Fruit fly (Drosophila melanogaster) whole organism, adult: ENCODE measurements around the gene CG10467.

Source experiments
- CG11617 ChIP-seq: fragments of 200-800 bp; sonication (Bioruptor generic); optimal IDR thresholded peaks from 2 replicates; lab custom pipeline; 2017; ENCODE audit warnings: mild to moderate bottlenecking, missing biosample characterization, missing genetic modification reagents, missing genetic modification characterization
- CG12768 ChIP-seq: fragments of 200-800 bp; sonication (Bioruptor generic); optimal IDR thresholded peaks from 2 replicates; lab custom pipeline; 2017; ENCODE audit warnings: missing biosample characterization, missing genetic modification characterization, mild to moderate bottlenecking, moderate library complexity, missing genetic modification reagents
- CG14711 ChIP-seq: fragments of 200-800 bp; sonication (Bioruptor generic); optimal IDR thresholded peaks from 2 replicates; lab custom pipeline; 2018; ENCODE audit warnings: missing biosample characterization, mild to moderate bottlenecking, missing genetic modification characterization, moderate library complexity
- CG1620 ChIP-seq: fragments of 200-800 bp; sonication (Bioruptor generic); optimal IDR thresholded peaks from 2 replicates; lab custom pipeline; 2016; ENCODE audit warnings: missing biosample characterization, missing genetic modification characterization
- CG33017 ChIP-seq: fragments of 200-800 bp; sonication (Bioruptor generic); optimal IDR thresholded peaks from 2 replicates; lab custom pipeline; 2018; ENCODE audit warnings: missing biosample characterization, mild to moderate bottlenecking, missing genetic modification characterization, moderate library complexity
- CG5204 ChIP-seq: fragments of 200-800 bp; sonication (Bioruptor generic); optimal IDR thresholded peaks from 2 replicates; lab custom pipeline; 2016; ENCODE audit warnings: missing biosample characterization, missing genetic modification characterization
- CG7045 ChIP-seq: fragments of 200-800 bp; sonication (Bioruptor generic); optimal IDR thresholded peaks from 2 replicates; lab custom pipeline; 2017; ENCODE audit warnings: missing biosample characterization, mild to moderate bottlenecking, missing genetic modification characterization
- CG7101 ChIP-seq: fragments of 200-800 bp; sonication (Bioruptor generic); optimal IDR thresholded peaks from 2 replicates; lab custom pipeline; 2018; ENCODE audit warnings: missing biosample characterization, mild to moderate bottlenecking, missing genetic modification characterization, moderate library complexity
- Clk ChIP-seq: fragments of 200-800 bp; sonication (Bioruptor generic); optimal IDR thresholded peaks from 2 replicates; lab custom pipeline; 2017; ENCODE audit warnings: missing biosample characterization, missing genetic modification characterization
- Crg-1 ChIP-seq: fragments of 200-800 bp; sonication (Bioruptor generic); optimal IDR thresholded peaks from 2 replicates; lab custom pipeline; 2016; ENCODE audit warnings: missing biosample characterization, missing genetic modification characterization
- Hr96 ChIP-seq: fragments of 200-800 bp; sonication (Bioruptor generic); optimal IDR thresholded peaks from 2 replicates; lab custom pipeline; 2016; ENCODE audit warnings: missing biosample characterization, missing genetic modification characterization
- Mnt ChIP-seq: fragments of 200-800 bp; sonication (Bioruptor generic); optimal IDR thresholded peaks from 2 replicates; lab custom pipeline; 2016; ENCODE audit warnings: missing biosample characterization, mild to moderate bottlenecking, missing genetic modification characterization
- bab1 ChIP-seq: fragments of 200-800 bp; sonication (Bioruptor generic); optimal IDR thresholded peaks from 3 replicates; lab custom pipeline; 2019; ENCODE audit warnings: missing biosample characterization, mild to moderate bottlenecking, missing genetic modification characterization, moderate library complexity
- cic ChIP-seq: fragments of 200-800 bp; sonication (Bioruptor generic); optimal IDR thresholded peaks from 2 replicates; lab custom pipeline; 2017; ENCODE audit warnings: missing biosample characterization, mild to moderate bottlenecking, missing genetic modification characterization, moderate library complexity
- cnc ChIP-seq, 2 experiments: fragments of >200 bp; optimal IDR thresholded peaks; 2 replicates each; lab custom pipeline; 2017
- kay ChIP-seq: fragments of 200-800 bp; sonication (Bioruptor generic); peaks from one replicate; lab custom pipeline; 2016; ENCODE audit warnings: missing biosample characterization, missing genetic modification characterization, borderline replicate concordance
- ovo ChIP-seq: fragments of 200-800 bp; sonication (Bioruptor generic); optimal IDR thresholded peaks from 2 replicates; lab custom pipeline; 2016; ENCODE audit warnings: missing biosample characterization, missing genetic modification characterization
- pad ChIP-seq: fragments of 200-800 bp; sonication (Bioruptor generic); optimal IDR thresholded peaks from 3 replicates; lab custom pipeline; 2017; ENCODE audit warnings: missing biosample characterization, missing genetic modification characterization, mild to moderate bottlenecking, moderate library complexity, missing genetic modification reagents
- tj ChIP-seq: fragments of 200-800 bp; sonication (Bioruptor generic); optimal IDR thresholded peaks from 3 replicates; lab custom pipeline; 2017; ENCODE audit warnings: missing biosample characterization, mild to moderate bottlenecking, missing genetic modification characterization, moderate library complexity
- toe ChIP-seq: fragments of 200-800 bp; sonication (Bioruptor generic); optimal IDR thresholded peaks from 2 replicates; lab custom pipeline; 2016; ENCODE audit warnings: missing biosample characterization, missing genetic modification characterization

The CG10467 gene

DNA sequence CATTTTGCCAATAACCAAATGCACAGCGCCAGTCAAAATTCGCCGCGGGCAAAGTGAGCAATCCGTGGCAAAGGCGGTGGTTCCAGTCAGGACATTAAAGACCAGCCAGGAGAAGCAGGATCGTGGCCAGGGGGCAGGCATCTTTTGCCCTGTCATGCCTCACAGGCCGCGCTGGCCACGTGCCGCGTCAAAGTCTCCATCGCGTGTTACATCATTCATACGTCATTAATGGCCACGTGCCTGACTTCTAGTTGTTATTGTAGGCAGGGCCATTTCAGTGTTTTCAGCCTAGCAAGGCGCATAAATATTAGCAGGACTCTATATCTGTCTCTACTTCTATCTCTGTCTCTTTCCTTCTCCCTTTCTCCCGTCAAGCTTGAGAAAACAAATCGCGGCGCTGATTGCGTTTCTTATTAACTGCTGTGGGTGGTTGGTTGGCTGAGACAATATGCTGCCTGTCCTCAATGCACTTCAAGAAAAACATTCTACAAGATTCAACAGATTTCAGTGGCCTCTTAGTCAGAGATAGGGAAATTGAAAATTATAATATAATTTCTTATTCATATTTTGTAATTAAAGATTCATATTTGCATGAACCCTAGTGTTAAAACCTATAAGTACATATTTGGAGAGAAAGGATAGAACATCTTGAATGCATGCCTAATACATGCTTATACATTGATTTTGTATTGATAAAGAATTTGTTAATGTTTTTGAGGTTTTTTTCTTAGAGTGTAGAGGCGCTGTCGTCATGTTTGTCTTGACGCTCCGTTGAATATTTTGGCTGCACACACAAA lies 13.9 kb upstream of the CG10467 start:
- TF ChIP-seq CG11617 (GFP tag; lab: Kevin White, UChicago): no peak

DNA sequence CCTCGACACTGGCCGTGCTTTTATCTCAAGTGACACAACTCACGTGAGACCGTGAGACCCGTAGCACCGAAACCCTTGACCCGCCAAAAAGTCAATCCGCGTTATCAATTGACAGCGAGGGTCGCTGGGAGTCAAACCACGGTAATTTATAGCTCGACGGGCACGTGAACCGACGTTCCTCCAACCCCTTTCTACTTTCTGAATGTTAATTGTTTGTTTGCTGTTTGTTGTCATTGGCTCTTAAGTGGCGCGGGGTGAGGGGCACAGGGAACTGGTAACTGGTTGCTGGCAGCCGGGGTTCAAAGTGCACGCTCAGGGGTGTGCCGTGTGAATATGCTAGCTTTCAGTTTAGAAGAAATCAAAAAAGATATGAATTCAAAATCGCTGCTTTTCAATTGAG lies 12.2 kb upstream of the CG10467 start:
- TF ChIP-seq CG33017 (tag; lab: Kevin White, UChicago) (no peak), kay (no peak), Crg-1 (GFP tag; lab: Kevin White, UChicago) (no peak), tj (GFP tag; lab: Kevin White, UChicago) (no peak), CG12768 (no peak)

- TF ChIP-seq Clk (GFP tag; lab: Kevin White, UChicago) (no peak), CG1620 (GFP tag; lab: Kevin White, UChicago) (no peak), Crg-1 (GFP tag; lab: Kevin White, UChicago) (no peak), CG14711 (tag; lab: Kevin White, UChicago) (no peak), bab1 (no peak), tj (GFP tag; lab: Kevin White, UChicago) (no peak), pad (GFP tag; lab: Kevin White, UChicago) (no peak), ovo (GFP tag; lab: Kevin White, UChicago) (no peak), cic (GFP tag; lab: Kevin White, UChicago) (no peak), toe (GFP tag; lab: Kevin White, UChicago) (no peak), CG11617 (GFP tag; lab: Kevin White, UChicago) (no peak), kay (no peak), CG7045 (GFP tag; lab: Kevin White, UChicago) (no peak), CG33017 (tag; lab: Kevin White, UChicago) (no peak)
Measured at dm6 chr3L:6105435-6105834, 10.9 kb upstream of the CG10467 start.

DNA sequence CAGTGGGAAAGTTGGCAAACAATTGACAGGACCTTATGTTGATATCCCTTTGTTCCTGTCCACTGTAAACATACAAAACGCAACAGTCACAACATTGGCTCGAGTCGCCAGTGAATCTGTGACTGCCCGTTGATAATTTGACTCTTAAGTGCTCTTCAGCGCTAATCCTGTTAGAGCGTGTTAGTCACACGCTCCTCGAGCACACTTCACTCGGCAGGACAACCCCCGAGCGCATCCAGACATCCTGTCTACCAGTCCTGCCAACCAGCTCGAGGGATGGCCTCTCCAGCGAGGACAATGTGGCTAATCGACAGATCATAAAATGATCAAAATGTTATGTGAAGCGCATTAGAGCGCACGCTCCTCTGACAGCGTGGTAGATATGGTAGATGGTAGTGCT lies 10.0 kb upstream of the CG10467 start:
- no peak for TF ChIP-seq CG7101
- no peak for TF ChIP-seq CG7045 (GFP tag; lab: Kevin White, UChicago)
- TF ChIP-seq toe (GFP tag; lab: Kevin White, UChicago): no peak
- no peak for TF ChIP-seq kay
- no peak for TF ChIP-seq CG5204 (GFP tag; lab: Kevin White, UChicago)
- no peak for TF ChIP-seq Clk (GFP tag; lab: Kevin White, UChicago)
- no peak for TF ChIP-seq CG1620 (GFP tag; lab: Kevin White, UChicago)
- no peak for TF ChIP-seq Hr96 (GFP tag; lab: Kevin White, UChicago)
- no peak for TF ChIP-seq cnc (optimal IDR thresholded peaks at IDR 0.05; lab: Kevin White, UChicago)
- TF ChIP-seq CG14711 (tag; lab: Kevin White, UChicago): no peak
- no peak for TF ChIP-seq pad (GFP tag; lab: Kevin White, UChicago)
- no peak for TF ChIP-seq Crg-1 (GFP tag; lab: Kevin White, UChicago)
- no peak for TF ChIP-seq bab1
- no peak for TF ChIP-seq CG33017 (tag; lab: Kevin White, UChicago)
- TF ChIP-seq tj (GFP tag; lab: Kevin White, UChicago): no peak
- TF ChIP-seq Mnt: no peak
- TF ChIP-seq CG12768: no peak
- no peak for TF ChIP-seq CG11617 (GFP tag; lab: Kevin White, UChicago)
- TF ChIP-seq cic (GFP tag; lab: Kevin White, UChicago): no peak

DNA sequence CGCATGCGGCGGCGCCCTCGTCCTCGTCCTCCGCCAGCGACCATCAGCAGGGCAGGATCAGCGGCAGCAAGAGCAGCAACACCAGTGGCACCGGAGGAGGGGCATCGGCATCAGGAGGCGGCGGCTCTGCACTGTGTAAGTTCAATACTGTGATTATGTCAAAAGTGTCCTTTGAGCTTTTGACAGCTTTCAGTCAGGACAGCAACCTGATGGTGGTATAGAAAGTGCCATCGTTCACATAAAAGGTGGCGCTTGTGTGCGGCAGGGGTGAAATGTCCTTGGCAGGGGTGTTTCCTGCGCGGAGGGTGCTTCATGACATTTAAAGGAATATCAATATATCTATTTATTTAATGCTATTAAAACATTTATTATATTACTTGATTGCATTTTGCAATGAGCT lies 9.1 kb upstream of the CG10467 start:
- no peak for TF ChIP-seq Clk (GFP tag; lab: Kevin White, UChicago)
- no peak for TF ChIP-seq CG7045 (GFP tag; lab: Kevin White, UChicago)
- TF ChIP-seq kay: no peak
- no peak for TF ChIP-seq CG5204 (GFP tag; lab: Kevin White, UChicago)
- no peak for TF ChIP-seq Mnt
- no peak for TF ChIP-seq toe (GFP tag; lab: Kevin White, UChicago)
- TF ChIP-seq CG33017 (tag; lab: Kevin White, UChicago): no peak

- TF ChIP-seq cic (GFP tag; lab: Kevin White, UChicago) (no peak), bab1 (no peak), CG1620 (GFP tag; lab: Kevin White, UChicago) (no peak), toe (GFP tag; lab: Kevin White, UChicago) (no peak), Mnt (no peak), CG12768 (no peak), ovo (GFP tag; lab: Kevin White, UChicago) (no peak), kay (no peak), Clk (GFP tag; lab: Kevin White, UChicago) (no peak), Crg-1 (GFP tag; lab: Kevin White, UChicago) (no peak), Hr96 (GFP tag; lab: Kevin White, UChicago) (no peak), cnc (optimal IDR thresholded peaks at IDR 0.05; lab: Kevin White, UChicago) (no peak), pad (GFP tag; lab: Kevin White, UChicago) (no peak), CG7101 (no peak), CG5204 (GFP tag; lab: Kevin White, UChicago) (no peak), tj (GFP tag; lab: Kevin White, UChicago) (no peak)
Measured at dm6 chr3L:6097270-6097669, 2.7 kb upstream of the CG10467 start, which contains the start of gene Ets65A. Gene Ets65A (plus strand): TSS chr3L:6097617.

- TF ChIP-seq CG1620 (GFP tag; lab: Kevin White, UChicago): no peak
- TF ChIP-seq ovo (GFP tag; lab: Kevin White, UChicago): no peak
- no peak for TF ChIP-seq Crg-1 (GFP tag; lab: Kevin White, UChicago)
- TF ChIP-seq toe (GFP tag; lab: Kevin White, UChicago): no peak
- no peak for TF ChIP-seq CG33017 (tag; lab: Kevin White, UChicago)
- TF ChIP-seq cnc (optimal IDR thresholded peaks at IDR 0.05; lab: Kevin White, UChicago): no peak
- no peak for TF ChIP-seq CG12768
- no peak for TF ChIP-seq CG11617 (GFP tag; lab: Kevin White, UChicago)
- TF ChIP-seq CG7101: no peak
- no peak for TF ChIP-seq bab1
- no peak for TF ChIP-seq CG14711 (tag; lab: Kevin White, UChicago)
Measured at dm6 chr3L:6093213-6093612, 1.3 kb downstream of the CG10467 start, which contains the start of gene CG10469. Gene CG10469 (minus strand): TSS chr3L:6093313.
